Worm (Caenorhabditis elegans): Measurements from ENCODE around the gene C47E12.3.

C47E12.3 gene

ce11 chrIV:10007758-10008157 is 6.1 kb upstream of the C47E12.3 start (continued):
- TF ChIP-seq ctbp-1 (GFP tag; IDR thresholded peaks at IDR 0.05) (no peak), mxl-3 (GFP tag; optimal IDR thresholded peaks at IDR 0.05) (peak; percentile 54), hmg-1.1 (GFP tag; IDR thresholded peaks at IDR 0.05) (0 out of 2 replicates have a peak, but pooled peaks have one; percentile 50), F26F4.8 (GFP tag; conservative IDR thresholded peaks at IDR 0.05) (no peak), attf-4 (tag; optimal IDR thresholded peaks at IDR 0.05) (no peak), lin-39 (tag; optimal IDR thresholded peaks at IDR 0.05) (no peak), nhr-25 (tag; optimal IDR thresholded peaks at IDR 0.05; ENCODE audit: borderline replicate concordance, insufficient read depth) (no peak), ceh-20 (GFP tag; IDR thresholded peaks at IDR 0.05) (no peak), F49E8.2 (tag; optimal IDR thresholded peaks at IDR 0.05; ENCODE audit: borderline replicate concordance) (no peak), cey-2 (tag; optimal IDR thresholded peaks at IDR 0.05; ENCODE audit: borderline replicate concordance, insufficient read depth) (no peak), zfp-2 (tag; optimal IDR thresholded peaks at IDR 0.05) (no peak), madf-5 (GFP tag; IDR thresholded peaks at IDR 0.05) (0 out of 4 replicates have a peak, but pooled peaks of 1 of the 2 experiments have one; percentile 16), jun-1 (tag; optimal IDR thresholded peaks at IDR 0.05) (no peak), ama-1 (optimal IDR thresholded peaks at IDR 0.05) (no peak), ZK546.5 (tag; optimal IDR thresholded peaks at IDR 0.05) (no peak), dve-1 (tag; optimal IDR thresholded peaks at IDR 0.05; ENCODE audit: insufficient read depth) (peak; percentile 46), aly-2 (tag; optimal IDR thresholded peaks at IDR 0.05) (no peak), Y5F2A.4 (GFP tag; optimal IDR thresholded peaks at IDR 0.05) (no peak), lin-29 (GFP tag; IDR thresholded peaks at IDR 0.05) (no peak), dmd-9 (GFP tag; IDR thresholded peaks at IDR 0.05) (no peak), skn-1 (tag; optimal IDR thresholded peaks at IDR 0.05) (no peak), nhr-28 (tag; optimal IDR thresholded peaks at IDR 0.05) (peak; percentile 74), Y75B8A.6 (GFP tag; IDR thresholded peaks at IDR 0.05) (no peak), lin-1 (GFP tag; IDR thresholded peaks at IDR 0.05) (no peak), D1046.2 (GFP tag; IDR thresholded peaks at IDR 0.05) (no peak), daf-19 (GFP tag; conservative IDR thresholded peaks at IDR 0.05) (no peak), ceh-32 (tag; optimal IDR thresholded peaks at IDR 0.05; ENCODE audit: poor library complexity) (no peak), rbr-2 (tag; optimal IDR thresholded peaks at IDR 0.05) (no peak), dmd-6 (GFP tag; IDR thresholded peaks at IDR 0.05) (no peak), duxl-1 (tag; optimal IDR thresholded peaks at IDR 0.05; ENCODE audit: poor library complexity) (no peak), nhr-48 (tag; optimal IDR thresholded peaks at IDR 0.05) (no peak), php-3 (GFP tag; IDR thresholded peaks at IDR 0.05) (no peak), pha-4 (GFP tag; IDR thresholded peaks at IDR 0.05) (no peak), pha-4 (tag; optimal IDR thresholded peaks at IDR 0.05) (peak; percentile 42), lin-13 (GFP tag; optimal IDR thresholded peaks at IDR 0.05) (no peak), nhr-111 (GFP tag; optimal IDR thresholded peaks at IDR 0.05) (no peak), Y48G9A.11 (GFP tag; IDR thresholded peaks at IDR 0.05) (no peak), nhr-102 (tag; optimal IDR thresholded peaks at IDR 0.05) (no peak), mdl-1 (tag; optimal IDR thresholded peaks at IDR 0.05) (peak; percentile 18 to 81), set-16 (GFP tag; IDR thresholded peaks at IDR 0.05) (no peak), ceh-62 (tag; optimal IDR thresholded peaks at IDR 0.05) (no peak), nhr-11 (tag; optimal IDR thresholded peaks at IDR 0.05) (no peak), zip-2 (tag; optimal IDR thresholded peaks at IDR 0.05) (no peak)
